Fruit fly (Drosophila melanogaster) whole organism, wandering third instar larva: ENCODE results near the gene Sce.

ENCODE experiments used
- Abd-B ChIP-seq: fragments of >200 bp; optimal IDR thresholded peaks from 2 replicates; lab custom pipeline; 2017; ENCODE audit warnings: missing biosample characterization, missing genetic modification characterization
- CG9705 ChIP-seq: fragments of 200-800 bp; sonication (Bioruptor generic); optimal IDR thresholded peaks from 2 replicates; lab custom pipeline; 2018; ENCODE audit warnings: missing biosample characterization, mild to moderate bottlenecking, missing genetic modification characterization
- CrebA ChIP-seq: fragments of 200-800 bp; sonication (Bioruptor generic); optimal IDR thresholded peaks from 2 replicates; lab custom pipeline; 2016; ENCODE audit warnings: missing biosample characterization, mild to moderate bottlenecking, missing genetic modification characterization, borderline replicate concordance
- Dfd ChIP-seq: fragments of >200 bp; optimal IDR thresholded peaks from 2 replicates; lab custom pipeline; 2017; ENCODE audit warnings: missing biosample characterization, missing genetic modification characterization
- Dif ChIP-seq: fragments of 200-275, 200-300 bp; sonication (Bioruptor generic); optimal IDR thresholded peaks from 2 replicates; lab custom pipeline; 2018; ENCODE audit warnings: missing biosample characterization, missing genetic modification characterization; ENCODE audit not compliant: partially characterized antibody
- GATAd ChIP-seq: sonication (Bioruptor generic); optimal IDR thresholded peaks from 2 replicates; lab custom pipeline; 2016; ENCODE audit warnings: missing biosample characterization, missing genetic modification characterization
- HLH106 ChIP-seq: fragments of 200-800 bp; optimal IDR thresholded peaks from 3 replicates; lab custom pipeline; 2019; ENCODE audit warnings: missing biosample characterization, mild to moderate bottlenecking, missing genetic modification characterization, moderate library complexity
- Hnf4 ChIP-seq: fragments of 200-800 bp; sonication (Bioruptor generic); optimal IDR thresholded peaks from 2 replicates; lab custom pipeline; 2016; ENCODE audit warnings: missing biosample characterization, mild to moderate bottlenecking, missing genetic modification characterization
- Hr78 ChIP-seq: fragments of >200 bp; optimal IDR thresholded peaks from 2 replicates; lab custom pipeline; 2017; ENCODE audit warnings: missing biosample characterization, missing genetic modification characterization
- Hr83 ChIP-seq: fragments of 200-300 bp; sonication (Bioruptor generic); optimal IDR thresholded peaks from 2 replicates; lab custom pipeline; 2016; ENCODE audit warnings: missing biosample characterization, mild to moderate bottlenecking, missing genetic modification characterization, moderate library complexity; ENCODE audit not compliant: poor library complexity, severe bottlenecking
- Jra ChIP-seq: sonication (Bioruptor generic); optimal IDR thresholded peaks from 2 replicates; lab custom pipeline; 2016; ENCODE audit warnings: missing biosample characterization, missing genetic modification characterization
- Mio ChIP-seq: sonication (Bioruptor generic); optimal IDR thresholded peaks from 2 replicates; lab custom pipeline; 2016; ENCODE audit warnings: missing biosample characterization, missing genetic modification characterization
- Myc ChIP-seq: fragments of >200 bp; optimal IDR thresholded peaks from 2 replicates; lab custom pipeline; 2017
- N ChIP-seq: fragments of >200 bp; optimal IDR thresholded peaks from 2 replicates; lab custom pipeline; 2018; ENCODE audit warnings: missing biosample characterization, missing external identifiers, missing genetic modification characterization
- Rel ChIP-seq, 2 experiments: fragments of 200-800 bp; sonication (Bioruptor generic) in 1 of 2; optimal IDR thresholded peaks; 2 replicates in 1 of 2; 3 replicates in 1 of 2; lab custom pipeline; 2016 to 2019; ENCODE audit warnings: mild to moderate bottlenecking in 2 of 2, missing biosample characterization in 2 of 2, missing genetic modification characterization in 2 of 2, moderate library complexity in 1 of 2
- Vsx2 ChIP-seq: fragments of 200-300, 225-300 bp; sonication (Bioruptor generic); optimal IDR thresholded peaks from 2 replicates; lab custom pipeline; 2018; ENCODE audit warnings: missing biosample characterization, missing genetic modification characterization; ENCODE audit not compliant: partially characterized antibody
- br ChIP-seq: fragments of 200-800 bp; sonication (Bioruptor generic); optimal IDR thresholded peaks from 2 replicates; lab custom pipeline; 2016; ENCODE audit warnings: missing biosample characterization, missing genetic modification characterization
- brk ChIP-seq: fragments of 200-800 bp; sonication (Bioruptor generic); optimal IDR thresholded peaks from 2 replicates; lab custom pipeline; 2016; ENCODE audit warnings: missing biosample characterization, mild to moderate bottlenecking, missing genetic modification characterization
- dl ChIP-seq, 2 experiments: fragments of 175-275, 200-275 bp in 1 of 2; fragments of 200-275 bp in 1 of 2; sonication (Bioruptor generic); optimal IDR thresholded peaks; lab custom pipeline; 2018; ENCODE audit warnings: mild to moderate bottlenecking in 2 of 2, missing biosample characterization in 2 of 2, missing genetic modification characterization in 2 of 2, moderate library complexity in 2 of 2; ENCODE audit not compliant: partially characterized antibody in 2 of 2, insufficient read depth in 1 of 2
- dsf ChIP-seq: sonication (Bioruptor generic); optimal IDR thresholded peaks from 2 replicates; lab custom pipeline; 2016; ENCODE audit warnings: missing biosample characterization, missing genetic modification characterization, borderline replicate concordance
- foxo ChIP-seq, 2 experiments: fragments of 200-800 bp; sonication (Bioruptor generic); optimal IDR thresholded peaks; 2 replicates in 1 of 2; 3 replicates in 1 of 2; lab custom pipeline; 2016 to 2017; ENCODE audit warnings: missing biosample characterization in 2 of 2, missing genetic modification characterization in 2 of 2
- fru ChIP-seq: fragments of 200-800 bp; sonication (Bioruptor generic); optimal IDR thresholded peaks from 3 replicates; lab custom pipeline; 2016; ENCODE audit warnings: missing biosample characterization, mild to moderate bottlenecking, missing genetic modification characterization
- h ChIP-seq: fragments of 200-800 bp; sonication (Bioruptor generic); optimal IDR thresholded peaks from 3 replicates; lab custom pipeline; 2016; ENCODE audit warnings: missing biosample characterization, mild to moderate bottlenecking, missing genetic modification characterization
- jim ChIP-seq: fragments of 175-275, 200-325 bp; sonication (Bioruptor generic); optimal IDR thresholded peaks from 2 replicates; lab custom pipeline; 2016; ENCODE audit warnings: missing biosample characterization, mild to moderate bottlenecking, missing genetic modification characterization
- lola ChIP-seq: fragments of >200 bp; optimal IDR thresholded peaks from 2 replicates; lab custom pipeline; 2017; ENCODE audit warnings: missing biosample characterization, missing genetic modification characterization
- psq ChIP-seq: fragments of 200-800 bp; sonication (Bioruptor generic); optimal IDR thresholded peaks from 3 replicates; lab custom pipeline; 2017; ENCODE audit warnings: missing biosample characterization, mild to moderate bottlenecking, missing genetic modification characterization, moderate library complexity
- rgr ChIP-seq: fragments of 200-800 bp; sonication (Bioruptor generic); optimal IDR thresholded peaks from 3 replicates; lab custom pipeline; 2016; ENCODE audit warnings: missing biosample characterization, mild to moderate bottlenecking, missing genetic modification characterization
- sage ChIP-seq: fragments of 200-800 bp; sonication (Bioruptor generic); optimal IDR thresholded peaks from 2 replicates; lab custom pipeline; 2016; ENCODE audit warnings: missing biosample characterization, mild to moderate bottlenecking, missing genetic modification characterization
- sv ChIP-seq: fragments of 200-800 bp; sonication (Bioruptor generic); optimal IDR thresholded peaks from 3 replicates; lab custom pipeline; 2016; ENCODE audit warnings: missing biosample characterization, missing genetic modification characterization
- tai ChIP-seq: sonication (Bioruptor generic); optimal IDR thresholded peaks from 2 replicates; lab custom pipeline; 2016; ENCODE audit warnings: missing biosample characterization, missing genetic modification characterization
- usp ChIP-seq: fragments of >200 bp; optimal IDR thresholded peaks from 2 replicates; lab custom pipeline; 2017; ENCODE audit warnings: missing biosample characterization, missing genetic modification characterization

The Sce gene

DNA sequence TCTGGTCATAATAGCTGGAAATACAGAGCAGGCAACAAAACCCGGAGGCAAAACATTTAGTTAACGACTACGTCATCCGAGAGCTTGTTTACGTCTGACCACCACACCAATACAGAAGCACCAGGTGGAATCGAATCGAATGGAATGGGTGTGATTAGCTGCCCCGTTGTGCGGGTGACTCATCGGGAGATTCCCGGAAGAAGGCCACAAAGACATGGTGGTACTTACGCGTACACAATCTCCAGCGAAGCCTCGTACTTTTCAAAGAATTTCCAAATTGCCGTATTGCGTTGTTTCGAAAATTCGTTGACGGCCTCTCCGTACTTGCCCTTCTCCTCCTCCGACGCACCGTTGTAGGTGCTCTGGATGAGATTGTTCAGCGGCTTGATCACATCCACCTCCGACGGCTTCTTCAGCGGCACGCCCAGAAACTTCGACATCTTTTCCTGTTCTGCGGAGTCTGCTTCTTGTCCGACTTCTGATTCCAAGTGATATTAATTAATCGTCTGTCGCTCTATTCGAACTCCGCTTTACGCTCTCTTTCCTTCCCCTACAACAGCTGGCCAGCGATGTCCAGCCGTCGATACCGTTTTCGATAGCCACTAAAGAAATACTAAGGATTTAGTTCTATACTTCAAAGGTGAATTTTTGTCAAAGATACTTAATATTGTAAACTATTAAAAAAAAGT, 17.9 kb upstream of the Sce start, which contains the start of gene ALiX:
TSS of gene ALiX (minus strand) at position 571 of the 689 bp plus-strand sequence.
- TF ChIP-seq jim (GFP tag; lab: Kevin White, UChicago) (no peak), psq (GFP tag; lab: Kevin White, UChicago) (peak; percentile 70), fru (GFP tag; lab: Kevin White, UChicago) (no peak), brk (GFP tag; lab: Kevin White, UChicago) (no peak), lola (GFP tag; lab: Kevin White, UChicago) (no peak), Hr78 (no peak), dl (GFP tag; optimal IDR thresholded peaks at IDR 0.05; lab: Kevin White, UChicago; ENCODE audit: insufficient read depth in 1 of 2, partially characterized antibody in 2 of 2) (no peak), HLH106 (tag; lab: Kevin White, UChicago) (no peak), dsf (GFP tag; lab: Kevin White, UChicago) (no peak), tai (GFP tag; lab: Kevin White, UChicago) (no peak), sv (GFP tag; lab: Kevin White, UChicago) (no peak), h (no peak), sage (GFP tag; lab: Kevin White, UChicago) (no peak), Vsx2 (no peak), br (GFP tag; lab: Kevin White, UChicago) (no peak), Rel (GFP tag; optimal IDR thresholded peaks at IDR 0.05; lab: Kevin White, UChicago) (no peak), Rel (tag; optimal IDR thresholded peaks at IDR 0.05; lab: Kevin White, UChicago) (peak; percentile 73), Dfd (no peak)
- TF ChIP-seq, all 38 proteins: peak for 2

DNA sequence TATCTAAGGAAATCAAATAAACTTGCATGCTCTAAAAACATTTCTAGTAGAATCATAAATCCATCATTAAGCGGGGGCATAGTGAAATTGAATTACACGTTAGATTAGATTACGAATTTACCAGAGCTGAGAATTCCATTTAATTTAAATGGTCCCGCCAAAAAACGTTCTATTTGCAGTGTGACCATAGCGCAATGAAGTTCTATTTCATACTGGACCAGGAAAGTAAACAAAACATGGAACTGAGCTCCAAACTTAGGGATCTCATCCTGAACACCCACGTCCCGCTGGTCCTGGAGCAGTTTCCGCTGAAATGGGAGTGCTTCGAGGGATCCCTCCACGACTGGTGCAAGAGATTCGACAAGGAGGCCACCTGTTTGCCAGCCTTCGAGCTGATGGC, 13.2 kb upstream of the Sce start, which contains the start of gene HSPBAP1:
TSS of gene HSPBAP1 (plus strand) at position 217 of the 400 bp plus-strand sequence.
- TF ChIP-seq Mio (GFP tag; lab: Kevin White, UChicago) (no peak), sv (GFP tag; lab: Kevin White, UChicago) (no peak), Hr78 (no peak), CrebA (GFP tag; lab: Kevin White, UChicago) (no peak), sage (GFP tag; lab: Kevin White, UChicago) (no peak), lola (GFP tag; lab: Kevin White, UChicago) (no peak), Jra (GFP tag; lab: Kevin White, UChicago) (no peak), rgr (no peak), tai (GFP tag; lab: Kevin White, UChicago) (no peak), CG9705 (no peak), Abd-B (no peak), fru (GFP tag; lab: Kevin White, UChicago) (no peak), br (GFP tag; lab: Kevin White, UChicago) (no peak), foxo (GFP tag; optimal IDR thresholded peaks at IDR 0.05; lab: Kevin White, UChicago) (no peak), Hnf4 (GFP tag; lab: Kevin White, UChicago) (no peak), Vsx2 (no peak), HLH106 (tag; lab: Kevin White, UChicago) (no peak), N (GFP tag; lab: Kevin White, UChicago) (no peak)

DNA sequence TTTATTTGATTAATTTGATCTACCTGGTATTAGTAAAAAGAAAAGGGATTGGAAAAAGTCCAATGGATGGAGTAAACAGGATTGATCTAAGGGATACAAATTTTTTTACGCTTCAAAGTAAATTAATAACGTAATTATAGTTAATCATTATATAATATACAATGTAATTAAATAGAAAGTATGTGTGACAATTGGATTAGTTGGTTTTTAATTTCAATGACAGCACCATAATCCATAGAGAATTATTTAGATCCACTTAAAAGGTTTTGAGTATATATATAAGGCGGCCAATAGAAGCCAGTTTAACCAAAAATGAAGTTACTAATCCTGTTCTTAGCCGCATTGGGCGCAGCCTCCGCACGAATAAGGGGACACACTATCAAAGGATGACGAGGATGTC, 12.8 kb upstream of the Sce start, which contains the start of gene Acp98AB:
TSS of gene Acp98AB (plus strand) at position 301 of the 400 bp plus-strand sequence.
- no peak for TF ChIP-seq CG9705
- no peak for TF ChIP-seq N (GFP tag; lab: Kevin White, UChicago)
- TF ChIP-seq brk (GFP tag; lab: Kevin White, UChicago), result no peak
- no peak for TF ChIP-seq fru (GFP tag; lab: Kevin White, UChicago)
- TF ChIP-seq tai (GFP tag; lab: Kevin White, UChicago), result no peak
- TF ChIP-seq Myc (lab: Kevin White, UChicago), result no peak
- no peak for TF ChIP-seq rgr
- no peak for TF ChIP-seq usp (GFP tag; lab: Kevin White, UChicago)
- no peak for TF ChIP-seq Dfd
- no peak for TF ChIP-seq sage (GFP tag; lab: Kevin White, UChicago)
- no peak for TF ChIP-seq HLH106 (tag; lab: Kevin White, UChicago)
- TF ChIP-seq Dif (GFP tag; lab: Kevin White, UChicago), result no peak
- TF ChIP-seq psq (GFP tag; lab: Kevin White, UChicago), result no peak
- TF ChIP-seq h, result no peak
- no peak for TF ChIP-seq sv (GFP tag; lab: Kevin White, UChicago)

DNA sequence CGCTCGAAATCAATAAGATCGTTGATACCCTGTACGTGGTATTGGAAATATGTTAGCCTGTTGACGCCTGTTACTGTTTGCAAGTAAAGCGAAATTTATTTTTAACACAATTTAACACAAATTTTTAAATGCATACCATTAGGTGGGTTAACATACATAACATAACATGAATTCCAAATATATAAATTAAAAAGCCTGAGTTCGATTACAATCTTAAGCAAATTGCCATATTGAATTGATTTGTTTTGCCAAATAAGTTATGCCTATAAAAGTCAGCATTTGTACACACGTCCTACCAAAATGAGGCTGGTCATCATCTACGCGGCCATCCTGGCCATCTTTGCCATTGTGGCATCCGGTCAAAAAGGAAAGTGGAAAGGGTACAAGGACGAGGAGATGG, 12.2 kb upstream of the Sce start, which contains the start of gene CG43319:
TSS of gene CG43319 (plus strand) at position 301 of the 400 bp plus-strand sequence.
- no peak for TF ChIP-seq CG9705
- no peak for TF ChIP-seq Vsx2
- no peak for TF ChIP-seq foxo (GFP tag; optimal IDR thresholded peaks at IDR 0.05; lab: Kevin White, UChicago)
- TF ChIP-seq GATAd (GFP tag; lab: Kevin White, UChicago), result no peak
- TF ChIP-seq tai (GFP tag; lab: Kevin White, UChicago), result no peak
- no peak for TF ChIP-seq Hr83 (GFP tag; lab: Kevin White, UChicago)
- no peak for TF ChIP-seq Mio (GFP tag; lab: Kevin White, UChicago)
- no peak for TF ChIP-seq Hr78
- no peak for TF ChIP-seq Dfd
- no peak for TF ChIP-seq Hnf4 (GFP tag; lab: Kevin White, UChicago)
